Fruit fly (Drosophila melanogaster) whole organism, adult: ENCODE data around the gene sbm.

Experiments
- CG11617 ChIP-seq: fragments of 200-800 bp; sonication (Bioruptor generic); optimal IDR thresholded peaks from 2 replicates; lab custom pipeline; 2017; ENCODE audit warnings: mild to moderate bottlenecking, missing biosample characterization, missing genetic modification reagents, missing genetic modification characterization
- CG12768 ChIP-seq: fragments of 200-800 bp; sonication (Bioruptor generic); optimal IDR thresholded peaks from 2 replicates; lab custom pipeline; 2017; ENCODE audit warnings: missing biosample characterization, missing genetic modification characterization, mild to moderate bottlenecking, moderate library complexity, missing genetic modification reagents
- CG14711 ChIP-seq: fragments of 200-800 bp; sonication (Bioruptor generic); optimal IDR thresholded peaks from 2 replicates; lab custom pipeline; 2018; ENCODE audit warnings: missing biosample characterization, mild to moderate bottlenecking, missing genetic modification characterization, moderate library complexity
- CG1620 ChIP-seq: fragments of 200-800 bp; sonication (Bioruptor generic); optimal IDR thresholded peaks from 2 replicates; lab custom pipeline; 2016; ENCODE audit warnings: missing biosample characterization, missing genetic modification characterization
- CG33017 ChIP-seq: fragments of 200-800 bp; sonication (Bioruptor generic); optimal IDR thresholded peaks from 2 replicates; lab custom pipeline; 2018; ENCODE audit warnings: missing biosample characterization, mild to moderate bottlenecking, missing genetic modification characterization, moderate library complexity
- CG7045 ChIP-seq: fragments of 200-800 bp; sonication (Bioruptor generic); optimal IDR thresholded peaks from 2 replicates; lab custom pipeline; 2017; ENCODE audit warnings: missing biosample characterization, mild to moderate bottlenecking, missing genetic modification characterization
- CG7101 ChIP-seq: fragments of 200-800 bp; sonication (Bioruptor generic); optimal IDR thresholded peaks from 2 replicates; lab custom pipeline; 2018; ENCODE audit warnings: missing biosample characterization, mild to moderate bottlenecking, missing genetic modification characterization, moderate library complexity
- Clk ChIP-seq: fragments of 200-800 bp; sonication (Bioruptor generic); optimal IDR thresholded peaks from 2 replicates; lab custom pipeline; 2017; ENCODE audit warnings: missing biosample characterization, missing genetic modification characterization
- bab1 ChIP-seq: fragments of 200-800 bp; sonication (Bioruptor generic); optimal IDR thresholded peaks from 3 replicates; lab custom pipeline; 2019; ENCODE audit warnings: missing biosample characterization, mild to moderate bottlenecking, missing genetic modification characterization, moderate library complexity
- cnc ChIP-seq, 2 experiments: fragments of >200 bp; optimal IDR thresholded peaks; 2 replicates each; lab custom pipeline; 2017
- kay ChIP-seq: fragments of 200-800 bp; sonication (Bioruptor generic); peaks from one replicate; lab custom pipeline; 2016; ENCODE audit warnings: missing biosample characterization, missing genetic modification characterization, borderline replicate concordance
- pad ChIP-seq: fragments of 200-800 bp; sonication (Bioruptor generic); optimal IDR thresholded peaks from 3 replicates; lab custom pipeline; 2017; ENCODE audit warnings: missing biosample characterization, missing genetic modification characterization, mild to moderate bottlenecking, moderate library complexity, missing genetic modification reagents

DNA sequence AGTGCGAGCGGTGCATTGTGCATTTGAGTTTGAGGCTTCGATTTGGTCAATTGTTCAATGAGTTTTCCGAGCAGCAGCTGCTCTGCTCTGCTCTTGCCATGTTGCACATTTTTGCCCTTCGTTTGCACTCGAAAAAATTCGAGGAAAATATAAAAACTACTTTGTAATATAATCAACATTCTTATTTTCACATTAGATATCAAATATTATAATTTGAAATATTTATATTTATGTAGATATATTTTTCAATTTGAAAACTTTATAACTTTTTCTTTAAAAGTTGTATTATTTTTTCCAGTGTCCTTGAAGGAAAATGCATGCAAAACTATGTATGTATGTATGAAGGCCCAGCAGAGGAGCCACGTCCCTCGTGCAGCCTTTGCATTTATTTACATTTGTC lies 27.0 kb upstream of the sbm start:
- TF ChIP-seq Clk (GFP tag; lab: Kevin White, UChicago): no peak
- TF ChIP-seq pad (GFP tag; lab: Kevin White, UChicago): no peak
- no peak for TF ChIP-seq CG12768 (GFP tag; lab: Kevin White, UChicago)
- no peak for TF ChIP-seq CG14711 (tag; lab: Kevin White, UChicago)
- TF ChIP-seq CG7045 (GFP tag; lab: Kevin White, UChicago): no peak
- no peak for TF ChIP-seq CG1620 (GFP tag; lab: Kevin White, UChicago)
- no peak for TF ChIP-seq kay (GFP tag; lab: Kevin White, UChicago)
- no peak for TF ChIP-seq CG7101
- no peak for TF ChIP-seq CG33017 (tag; lab: Kevin White, UChicago)
- TF ChIP-seq bab1: no peak
- TF ChIP-seq CG11617 (GFP tag; lab: Kevin White, UChicago): no peak
- TF ChIP-seq cnc (optimal IDR thresholded peaks at IDR 0.05; lab: Kevin White, UChicago): no peak
